1 fruit fly cellular context compared by ENCODE assay signal in the genomic region with DNA sequence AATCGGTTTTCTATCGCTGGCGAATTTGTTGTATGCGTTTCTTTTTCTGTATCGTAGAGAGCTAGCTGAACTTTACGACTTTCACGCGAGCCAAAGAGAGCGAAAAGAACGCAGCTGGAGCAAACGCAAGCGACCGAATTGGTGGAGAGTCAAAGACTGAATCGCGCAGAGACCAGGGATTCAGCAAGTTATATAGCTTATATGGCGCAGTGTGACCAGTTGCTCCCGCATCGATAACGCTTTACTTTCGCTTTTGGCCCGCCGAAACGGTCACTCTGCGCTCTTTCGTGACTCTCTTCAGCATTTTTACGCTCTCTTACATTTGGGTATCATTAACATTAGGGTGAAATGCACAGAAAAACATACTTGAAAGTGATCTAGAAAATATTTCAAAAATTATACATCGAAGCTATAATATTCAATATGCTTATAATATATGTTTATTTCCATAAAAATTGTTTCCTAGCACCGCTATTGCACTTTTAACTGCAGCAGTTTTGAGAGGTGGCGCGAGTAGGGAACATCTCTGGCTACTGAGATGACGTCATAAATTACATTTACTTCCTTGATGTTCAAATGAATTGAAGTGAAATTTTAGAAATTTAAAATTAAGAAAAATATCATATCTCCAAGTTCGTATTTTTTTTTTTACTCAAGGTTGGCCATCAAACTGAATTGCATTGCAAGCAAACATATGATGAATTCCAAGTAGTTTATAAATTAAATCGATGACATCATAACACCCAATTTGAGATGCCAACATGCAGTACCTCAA.
A peak's percentile ranks its signal among the peaks of the same experiment; 100 is the strongest.
TF ChIP-seq lines count a peak whose summit lies in the region.

Gene glec, minus strand, starts transcription at position 169 of the 775 bp plus-strand sequence.

TF ChIP-seq in whole organism, embryonic, 481 proteins besides CTCF, POLR2A, EP300 and RAD21 (continued from another document and continues in another):
- TF ChIP-seq Rfx (GFP tag; IDR thresholded peaks at IDR 0.05; lab: Robert Waterston, UW) = peak; percentile 34; the same call in 1 of the 2 replicates
- TF ChIP-seq CG4404 (GFP tag; IDR thresholded peaks at IDR 0.05; lab: Robert Waterston, UW) = no peak
- peak; percentile 88 for TF ChIP-seq Tbp (GFP tag; optimal IDR thresholded peaks at IDR 0.05; lab: Kevin White, UChicago)
- TF ChIP-seq CG2116 (GFP tag; optimal IDR thresholded peaks at IDR 0.05; lab: Kevin White, UChicago) = no peak
- TF ChIP-seq disco-r (GFP tag; optimal IDR thresholded peaks at IDR 0.05; lab: Kevin White, UChicago) = no peak
- peak; percentile 67 for TF ChIP-seq MTF-1 (GFP tag; optimal IDR thresholded peaks at IDR 0.05; lab: Kevin White, UChicago; ENCODE audit: borderline replicate concordance)
- no peak for TF ChIP-seq CG1529 (GFP tag; optimal IDR thresholded peaks at IDR 0.05; lab: Kevin White, UChicago)
- no peak for TF ChIP-seq CG11560 (tag; IDR thresholded peaks at IDR 0.05; lab: Robert Waterston, UW)
- peak; percentile 3 for TF ChIP-seq Sry-δ (GFP tag; optimal IDR thresholded peaks at IDR 0.05; lab: Kevin White, UChicago)
- no peak for TF ChIP-seq CG14965 (GFP tag; optimal IDR thresholded peaks at IDR 0.05; lab: Kevin White, UChicago; ENCODE audit: borderline replicate concordance)
- peak; percentile 36 for TF ChIP-seq Atf3 (GFP tag; optimal IDR thresholded peaks at IDR 0.05; lab: Kevin White, UChicago)
- peak; percentile 1 for TF ChIP-seq CHES-1-like (GFP tag; optimal IDR thresholded peaks at IDR 0.05; lab: Kevin White, UChicago)
- TF ChIP-seq Antp (GFP tag; optimal IDR thresholded peaks at IDR 0.05; lab: Kevin White, UChicago) = peak; percentile 57
- no peak for TF ChIP-seq Abd-B (GFP tag; optimal IDR thresholded peaks at IDR 0.05; lab: Kevin White, UChicago)
- peak; percentile 38 for TF ChIP-seq CG11696 (GFP tag; IDR thresholded peaks at IDR 0.05; lab: Robert Waterston, UW)
- peak; percentile 49; the same call in 1 of the 2 replicates for TF ChIP-seq amos (GFP tag; IDR thresholded peaks at IDR 0.05; lab: Robert Waterston, UW; ENCODE audit: partially characterized antibody)
- peak; percentile 48; the same call in 1 of the 2 replicates for TF ChIP-seq tna (GFP tag; IDR thresholded peaks at IDR 0.05; lab: Robert Waterston, UW; ENCODE audit: partially characterized antibody)
- TF ChIP-seq toy (GFP tag; IDR thresholded peaks at IDR 0.05; lab: Robert Waterston, UW) = no peak
- peak; percentile 36 for TF ChIP-seq pb (GFP tag; optimal IDR thresholded peaks at IDR 0.05; lab: Kevin White, UChicago)
- TF ChIP-seq trem (tag; optimal IDR thresholded peaks at IDR 0.05; lab: Kevin White, UChicago) = peak; percentile 16
- TF ChIP-seq Dad (GFP tag; optimal IDR thresholded peaks at IDR 0.05; lab: Kevin White, UChicago) = peak; percentile 14
- peak; percentile 63 for TF ChIP-seq CG33213 (GFP tag; optimal IDR thresholded peaks at IDR 0.05; lab: Kevin White, UChicago)
- no peak for TF ChIP-seq CG14441 (GFP tag; IDR thresholded peaks at IDR 0.05; lab: Robert Waterston, UW)
- TF ChIP-seq Eip74EF (GFP tag; optimal IDR thresholded peaks at IDR 0.05; lab: Kevin White, UChicago) = peak in 1 of 2 experiments; percentile 17
- no peak for TF ChIP-seq CG5245 (GFP tag; optimal IDR thresholded peaks at IDR 0.05; lab: Kevin White, UChicago)
- no peak for TF ChIP-seq ase (GFP tag; IDR thresholded peaks at IDR 0.05; lab: Robert Waterston, UW)
- TF ChIP-seq sisA (GFP tag; IDR thresholded peaks at IDR 0.05; lab: Robert Waterston, UW) = no peak
- no peak for TF ChIP-seq Ets97D (GFP tag; optimal IDR thresholded peaks at IDR 0.05; lab: Kevin White, UChicago)
- no peak for TF ChIP-seq CG32772 (GFP tag; IDR thresholded peaks at IDR 0.05; lab: Robert Waterston, UW)
- peak; percentile 60 for TF ChIP-seq vvl (GFP tag; IDR thresholded peaks at IDR 0.05; lab: Robert Waterston, UW)
- no peak for TF ChIP-seq CG15696 (tag; optimal IDR thresholded peaks at IDR 0.05; lab: Kevin White, UChicago)
- TF ChIP-seq nerfin-1 (tag; optimal IDR thresholded peaks at IDR 0.05; lab: Kevin White, UChicago) = no peak
- no peak for TF ChIP-seq shn (GFP tag; optimal IDR thresholded peaks at IDR 0.05; lab: Kevin White, UChicago)
- peak; percentile 57 for TF ChIP-seq CG1603 (tag; optimal IDR thresholded peaks at IDR 0.05; lab: Kevin White, UChicago)
- no peak for TF ChIP-seq hth (optimal IDR thresholded peaks at IDR 0.05; lab: Kevin White, UChicago)
- peak; percentile 29 for TF ChIP-seq CG17829 (tag; optimal IDR thresholded peaks at IDR 0.05; lab: Kevin White, UChicago)
- TF ChIP-seq ab (GFP tag; optimal IDR thresholded peaks at IDR 0.05; lab: Kevin White, UChicago) = no peak
- no peak for TF ChIP-seq BtbVII (GFP tag; optimal IDR thresholded peaks at IDR 0.05; lab: Kevin White, UChicago)
- no peak for TF ChIP-seq br (optimal IDR thresholded peaks at IDR 0.05; lab: Kevin White, UChicago)
- TF ChIP-seq dpn (GFP tag; optimal IDR thresholded peaks at IDR 0.05; lab: Kevin White, UChicago) = peak; percentile 19 to 31
- no peak for TF ChIP-seq cad (GFP tag; optimal IDR thresholded peaks at IDR 0.05; lab: Kevin White, UChicago)
- peak; percentile 26 for TF ChIP-seq phol (tag; optimal IDR thresholded peaks at IDR 0.05; lab: Kevin White, UChicago)
- no peak for TF ChIP-seq tll (GFP tag; optimal IDR thresholded peaks at IDR 0.05; lab: Kevin White, UChicago)
- TF ChIP-seq CG10366 (GFP tag; IDR thresholded peaks at IDR 0.05; lab: Robert Waterston, UW) = no peak
- no peak for TF ChIP-seq CG17612 (GFP tag; IDR thresholded peaks at IDR 0.05; lab: Robert Waterston, UW)
- 0 out of 2 replicates have a peak, but pooled peaks have one; percentile 28 for TF ChIP-seq wor (GFP tag; IDR thresholded peaks at IDR 0.05; lab: Robert Waterston, UW)
- no peak for TF ChIP-seq org-1 (GFP tag; optimal IDR thresholded peaks at IDR 0.05; lab: Kevin White, UChicago)
- TF ChIP-seq HHEX (GFP tag; optimal IDR thresholded peaks at IDR 0.05; lab: Kevin White, UChicago) = peak; percentile 5
- peak; percentile 50; the same call in 1 of the 2 replicates for TF ChIP-seq seq (GFP tag; IDR thresholded peaks at IDR 0.05; lab: Robert Waterston, UW)
- no peak for TF ChIP-seq CG4617 (GFP tag; optimal IDR thresholded peaks at IDR 0.05; lab: Kevin White, UChicago; ENCODE audit: borderline replicate concordance)
- peak; percentile 1 for TF ChIP-seq CG9727 (GFP tag; optimal IDR thresholded peaks at IDR 0.05; lab: Kevin White, UChicago)
- TF ChIP-seq ato (GFP tag; IDR thresholded peaks at IDR 0.05; lab: Robert Waterston, UW; ENCODE audit: partially characterized antibody) = peak; percentile 78
- TF ChIP-seq usp (GFP tag; optimal IDR thresholded peaks at IDR 0.05; lab: Kevin White, UChicago) = no peak
- no peak for TF ChIP-seq chif (GFP tag; optimal IDR thresholded peaks at IDR 0.05; lab: Kevin White, UChicago)
- 0 out of 2 replicates have a peak, but pooled peaks have one; percentile 11 for TF ChIP-seq CG11085 (GFP tag; IDR thresholded peaks at IDR 0.05; lab: Robert Waterston, UW)
- TF ChIP-seq bowl (GFP tag; IDR thresholded peaks at IDR 0.05; lab: Robert Waterston, UW) = peak; percentile 52; the same call in 1 of the 2 replicates
- peak; percentile 21 for TF ChIP-seq scrt (GFP tag; optimal IDR thresholded peaks at IDR 0.05; lab: Kevin White, UChicago)
- no peak for TF ChIP-seq CG8290 (GFP tag; optimal IDR thresholded peaks at IDR 0.05; lab: Kevin White, UChicago)
- peak in 1 of 2 experiments; percentile 89 for TF ChIP-seq CG8290 (tag; optimal IDR thresholded peaks at IDR 0.05; lab: Kevin White, UChicago)
- TF ChIP-seq emc (GFP tag; optimal IDR thresholded peaks at IDR 0.05; lab: Kevin White, UChicago) = no peak
- peak; percentile 28; the same call in 1 of the 2 replicates for TF ChIP-seq CG31441 (GFP tag; IDR thresholded peaks at IDR 0.05; lab: Robert Waterston, UW)
- no peak for TF ChIP-seq Mad (GFP tag; optimal IDR thresholded peaks at IDR 0.05; lab: Kevin White, UChicago)
- TF ChIP-seq CG17568 (GFP tag; optimal IDR thresholded peaks at IDR 0.05; lab: Kevin White, UChicago) = no peak
- peak; percentile 65 for TF ChIP-seq HmgZ (tag; optimal IDR thresholded peaks at IDR 0.05; lab: Kevin White, UChicago)
- no peak for TF ChIP-seq fd3F (GFP tag; optimal IDR thresholded peaks at IDR 0.05; lab: Kevin White, UChicago)
- TF ChIP-seq zfh2 (GFP tag; optimal IDR thresholded peaks at IDR 0.05; lab: Kevin White, UChicago) = no peak
- no peak for TF ChIP-seq Lim3 (GFP tag; IDR thresholded peaks at IDR 0.05; lab: Robert Waterston, UW)
- peak; percentile 55 for TF ChIP-seq gro (GFP tag; optimal IDR thresholded peaks at IDR 0.05; lab: Kevin White, UChicago)
- TF ChIP-seq CG4707 (GFP tag; optimal IDR thresholded peaks at IDR 0.05; lab: Kevin White, UChicago) = no peak
- no peak for TF ChIP-seq CG43689 (GFP tag; IDR thresholded peaks at IDR 0.05; lab: Robert Waterston, UW)
- peak; percentile 0 for TF ChIP-seq repo (GFP tag; optimal IDR thresholded peaks at IDR 0.05; lab: Kevin White, UChicago)
- peak; percentile 47 for TF ChIP-seq Ssrp (tag; optimal IDR thresholded peaks at IDR 0.05; lab: Kevin White, UChicago)
- TF ChIP-seq CG4282 (GFP tag; optimal IDR thresholded peaks at IDR 0.05; lab: Kevin White, UChicago) = peak; percentile 26
- TF ChIP-seq ranshi (GFP tag; IDR thresholded peaks at IDR 0.05; lab: Robert Waterston, UW) = no peak
- no peak for TF ChIP-seq aop (GFP tag; IDR thresholded peaks at IDR 0.05; lab: Robert Waterston, UW)
- peak; percentile 71 for TF ChIP-seq oc (tag; optimal IDR thresholded peaks at IDR 0.05; lab: Kevin White, UChicago)
- no peak for TF ChIP-seq bigmax (GFP tag; optimal IDR thresholded peaks at IDR 0.05; lab: Kevin White, UChicago)
- TF ChIP-seq ems (GFP tag; optimal IDR thresholded peaks at IDR 0.05; lab: Kevin White, UChicago) = no peak
- peak; percentile 82 for TF ChIP-seq bbx (GFP tag; IDR thresholded peaks at IDR 0.05; lab: Robert Waterston, UW; ENCODE audit: partially characterized antibody)
- TF ChIP-seq HLH3B (GFP tag; IDR thresholded peaks at IDR 0.05; lab: Robert Waterston, UW) = no peak
- no peak for TF ChIP-seq CG4820 (GFP tag; optimal IDR thresholded peaks at IDR 0.05; lab: Kevin White, UChicago)
- TF ChIP-seq CG6765 (GFP tag; optimal IDR thresholded peaks at IDR 0.05; lab: Kevin White, UChicago) = no peak
- peak; percentile 74 for TF ChIP-seq zfh1 (GFP tag; IDR thresholded peaks at IDR 0.05; lab: Robert Waterston, UW)
- TF ChIP-seq Hand (GFP tag; optimal IDR thresholded peaks at IDR 0.05; lab: Kevin White, UChicago) = no peak
- no peak for TF ChIP-seq CG10267 (tag; optimal IDR thresholded peaks at IDR 0.05; lab: Kevin White, UChicago)
- peak; percentile 5 for TF ChIP-seq ewg (GFP tag; optimal IDR thresholded peaks at IDR 0.05; lab: Kevin White, UChicago)
- no peak for TF ChIP-seq CG15011 (GFP tag; optimal IDR thresholded peaks at IDR 0.05; lab: Kevin White, UChicago)
- TF ChIP-seq E2f1 (GFP tag; IDR thresholded peaks at IDR 0.05; lab: Robert Waterston, UW) = peak; percentile 8; the same call in 1 of the 2 replicates
- TF ChIP-seq ssp (GFP tag; IDR thresholded peaks at IDR 0.05; lab: Robert Waterston, UW) = no peak
- peak; percentile 65 for TF ChIP-seq Hmx (GFP tag; optimal IDR thresholded peaks at IDR 0.05; lab: Kevin White, UChicago)
- TF ChIP-seq Dip3 (GFP tag; optimal IDR thresholded peaks at IDR 0.05; lab: Kevin White, UChicago) = no peak
- no peak for TF ChIP-seq odd (GFP tag; optimal IDR thresholded peaks at IDR 0.05; lab: Kevin White, UChicago)
- TF ChIP-seq CG31388 (GFP tag; optimal IDR thresholded peaks at IDR 0.05; lab: Kevin White, UChicago) = no peak
- peak; percentile 99 for TF ChIP-seq Blimp-1 (GFP tag; optimal IDR thresholded peaks at IDR 0.05; lab: Kevin White, UChicago)
- TF ChIP-seq CG7928 (GFP tag; optimal IDR thresholded peaks at IDR 0.05; lab: Kevin White, UChicago) = peak; percentile 63
- TF ChIP-seq Dfd (GFP tag; optimal IDR thresholded peaks at IDR 0.05; lab: Kevin White, UChicago) = no peak
- TF ChIP-seq dimm (GFP tag; IDR thresholded peaks at IDR 0.05; lab: Robert Waterston, UW) = no peak
- TF ChIP-seq sima (GFP tag; optimal IDR thresholded peaks at IDR 0.05; lab: Kevin White, UChicago) = no peak
- peak; percentile 70 for TF ChIP-seq pzg (GFP tag; optimal IDR thresholded peaks at IDR 0.05; lab: Kevin White, UChicago)
- TF ChIP-seq inv (GFP tag; IDR thresholded peaks at IDR 0.05; lab: Robert Waterston, UW; ENCODE audit: partially characterized antibody) = peak; percentile 19; the same call in 1 of the 2 replicates
- no peak for TF ChIP-seq dysf (GFP tag; IDR thresholded peaks at IDR 0.05; lab: Robert Waterston, UW)
- peak; percentile 64 for TF ChIP-seq Side (GFP tag; optimal IDR thresholded peaks at IDR 0.05; lab: Kevin White, UChicago)
- TF ChIP-seq CG12155 (GFP tag; optimal IDR thresholded peaks at IDR 0.05; lab: Kevin White, UChicago) = no peak
- no peak; the same call in 1 of the 2 replicates for TF ChIP-seq cas (GFP tag; IDR thresholded peaks at IDR 0.05; lab: Robert Waterston, UW)
- peak; percentile 73 for TF ChIP-seq Bgb (GFP tag; IDR thresholded peaks at IDR 0.05; lab: Robert Waterston, UW; ENCODE audit: partially characterized antibody)
- no peak for TF ChIP-seq tin (GFP tag; optimal IDR thresholded peaks at IDR 0.05; lab: Kevin White, UChicago)
- no peak for TF ChIP-seq CG4328 (GFP tag; optimal IDR thresholded peaks at IDR 0.05; lab: Kevin White, UChicago)
- TF ChIP-seq CG2678 (tag; optimal IDR thresholded peaks at IDR 0.05; lab: Kevin White, UChicago) = no peak
- TF ChIP-seq CG11723 (GFP tag; optimal IDR thresholded peaks at IDR 0.05; lab: Kevin White, UChicago) = no peak
- peak; percentile 7 for TF ChIP-seq CG16815 (GFP tag; optimal IDR thresholded peaks at IDR 0.05; lab: Kevin White, UChicago)
- no peak for TF ChIP-seq klu (GFP tag; IDR thresholded peaks at IDR 0.05; lab: Robert Waterston, UW)
- TF ChIP-seq pfk (GFP tag; optimal IDR thresholded peaks at IDR 0.05; lab: Kevin White, UChicago) = peak; percentile 53
- TF ChIP-seq slbo (GFP tag; IDR thresholded peaks at IDR 0.05; lab: Robert Waterston, UW) = peak; percentile 46; the same call in 1 of the 2 replicates
- no peak for TF ChIP-seq vfl (GFP tag; optimal IDR thresholded peaks at IDR 0.05; lab: Kevin White, UChicago)
- TF ChIP-seq sqz (GFP tag; optimal IDR thresholded peaks at IDR 0.05; lab: Kevin White, UChicago) = peak; percentile 34
- peak; percentile 11 for TF ChIP-seq CG12236 (GFP tag; optimal IDR thresholded peaks at IDR 0.05; lab: Kevin White, UChicago)
- TF ChIP-seq HLH4C (GFP tag; IDR thresholded peaks at IDR 0.05; lab: Robert Waterston, UW; ENCODE audit: partially characterized antibody) = peak; percentile 51
- no peak for TF ChIP-seq Kr (GFP tag; optimal IDR thresholded peaks at IDR 0.05; lab: Kevin White, UChicago)
- TF ChIP-seq CG10979 (tag; optimal IDR thresholded peaks at IDR 0.05; lab: Kevin White, UChicago) = no peak
- TF ChIP-seq CG2202 (tag; optimal IDR thresholded peaks at IDR 0.05; lab: Kevin White, UChicago) = no peak
- TF ChIP-seq ash1 (GFP tag; optimal IDR thresholded peaks at IDR 0.05; lab: Kevin White, UChicago) = peak; percentile 86
- TF ChIP-seq ftz-f1 (GFP tag; optimal IDR thresholded peaks at IDR 0.05; lab: Kevin White, UChicago) = peak; percentile 76
